Fruit fly (Drosophila melanogaster): ENCODE measurements around the gene Sema1a.
A peak's percentile ranks its signal among the peaks of the same experiment; 100 is the strongest.

Gene Sema1a

DNA sequence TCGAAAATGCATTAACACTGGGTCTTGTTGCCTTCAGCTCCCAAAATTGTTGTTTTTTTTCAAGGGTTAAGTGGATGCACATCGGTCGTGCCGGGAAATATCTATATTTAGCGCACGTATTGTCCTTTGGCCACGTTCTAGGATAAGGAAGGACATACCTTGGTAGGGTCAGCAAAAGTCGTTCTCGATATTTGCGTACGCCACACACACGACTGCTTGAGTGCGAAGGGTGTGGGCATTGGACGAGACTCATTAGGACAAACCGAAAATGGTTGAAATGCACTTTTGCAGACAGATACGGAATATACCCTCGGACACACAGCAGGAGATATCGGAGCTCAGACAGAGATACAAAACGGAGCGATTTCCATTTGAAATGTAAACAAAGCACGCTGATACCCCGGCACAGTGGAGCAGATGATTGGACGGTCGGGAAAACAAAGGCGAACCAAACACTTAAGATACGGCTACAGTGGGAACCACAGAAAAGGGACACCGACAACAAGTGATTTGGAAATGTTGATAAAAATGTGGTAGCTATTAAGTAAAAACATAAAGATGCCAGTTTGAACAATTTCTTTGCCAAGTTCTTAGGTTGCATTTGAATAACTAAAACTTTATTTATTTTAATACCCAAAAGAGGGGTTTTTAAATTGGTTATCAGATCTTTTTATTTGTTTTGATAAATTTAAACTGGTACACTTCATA lies 3.6 kb downstream of the Sema1a start (continued):
- TF ChIP-seq CG9876 (GFP tag; optimal IDR thresholded peaks at IDR 0.05) (no peak), CG17829 (tag; optimal IDR thresholded peaks at IDR 0.05) (peak; percentile 40), Med (GFP tag) (peak; percentile 43), gce (GFP tag; IDR thresholded peaks at IDR 0.05) (0 out of 3 replicates have a peak, but pooled peaks have one; percentile 24), chif (GFP tag; optimal IDR thresholded peaks at IDR 0.05) (peak in 1 of 2 experiments; percentile 18), Sox102F (GFP tag; optimal IDR thresholded peaks at IDR 0.05) (peak; percentile 6), zen (tag; optimal IDR thresholded peaks at IDR 0.05) (peak; percentile 90), dmrt11E (tag; optimal IDR thresholded peaks at IDR 0.05) (peak; percentile 31), CG10979 (tag; optimal IDR thresholded peaks at IDR 0.05) (peak; percentile 25), Pdp1 (GFP tag; optimal IDR thresholded peaks at IDR 0.05) (peak in 1 of 2 experiments; percentile 10), lola (GFP tag; optimal IDR thresholded peaks at IDR 0.05) (peak in 1 of 3 experiments; percentile 9), CG6254 (GFP tag; optimal IDR thresholded peaks at IDR 0.05) (peak; percentile 2), CG2712 (tag; optimal IDR thresholded peaks at IDR 0.05) (peak; percentile 15), vvl (GFP tag; IDR thresholded peaks at IDR 0.05) (peak; percentile 24; the same call in 1 of the 2 replicates)

dm6 chr2L:8548118-8548517 lies 6.2 kb downstream of the Sema1a start:
- TF ChIP-seq Oli (tag; optimal IDR thresholded peaks at IDR 0.05) (no peak), CG3838 (GFP tag; optimal IDR thresholded peaks at IDR 0.05) (no peak), CTCF (GFP tag; optimal IDR thresholded peaks at IDR 0.05) (no peak), odd (GFP tag; optimal IDR thresholded peaks at IDR 0.05) (no peak), ac (GFP tag; optimal IDR thresholded peaks at IDR 0.05) (peak; percentile 19), onecut (GFP tag; IDR thresholded peaks at IDR 0.05) (no peak), Xrp1 (GFP tag; IDR thresholded peaks at IDR 0.05) (0 out of 2 replicates have a peak, but pooled peaks have one; percentile 7), CG2129 (GFP tag; IDR thresholded peaks at IDR 0.05; ENCODE audit: partially characterized antibody) (no peak), CG1603 (tag; optimal IDR thresholded peaks at IDR 0.05) (no peak), Pdp1 (GFP tag; optimal IDR thresholded peaks at IDR 0.05) (no peak), Hr78 (GFP tag; optimal IDR thresholded peaks at IDR 0.05) (no peak), z (GFP tag; IDR thresholded peaks at IDR 0.05) (0 out of 3 replicates have a peak, but pooled peaks have one; percentile 15), CG34422 (GFP tag; IDR thresholded peaks at IDR 0.05) (no peak), MBD-R2 (GFP tag; IDR thresholded peaks at IDR 0.05) (no peak), Oaz (GFP tag; IDR thresholded peaks at IDR 0.05) (no peak), CG15696 (tag; optimal IDR thresholded peaks at IDR 0.05) (peak; percentile 66), Bteb2 (GFP tag; optimal IDR thresholded peaks at IDR 0.05) (no peak), Mad (GFP tag; optimal IDR thresholded peaks at IDR 0.05) (no peak), zen (tag; optimal IDR thresholded peaks at IDR 0.05) (no peak), fd102C (GFP tag; optimal IDR thresholded peaks at IDR 0.05) (peak; percentile 66), CG5245 (GFP tag; optimal IDR thresholded peaks at IDR 0.05) (no peak), CG8281 (tag; optimal IDR thresholded peaks at IDR 0.05) (peak; percentile 19), phol (tag; optimal IDR thresholded peaks at IDR 0.05) (no peak), dysf (GFP tag; IDR thresholded peaks at IDR 0.05) (no peak), CG33557 (GFP tag; optimal IDR thresholded peaks at IDR 0.05) (no peak), CG12104 (GFP tag; optimal IDR thresholded peaks at IDR 0.05) (no peak)

Measured in whole organism, embryonic.